Worm (Caenorhabditis elegans): Measurements from ENCODE around the gene rrf-3.

DNA sequence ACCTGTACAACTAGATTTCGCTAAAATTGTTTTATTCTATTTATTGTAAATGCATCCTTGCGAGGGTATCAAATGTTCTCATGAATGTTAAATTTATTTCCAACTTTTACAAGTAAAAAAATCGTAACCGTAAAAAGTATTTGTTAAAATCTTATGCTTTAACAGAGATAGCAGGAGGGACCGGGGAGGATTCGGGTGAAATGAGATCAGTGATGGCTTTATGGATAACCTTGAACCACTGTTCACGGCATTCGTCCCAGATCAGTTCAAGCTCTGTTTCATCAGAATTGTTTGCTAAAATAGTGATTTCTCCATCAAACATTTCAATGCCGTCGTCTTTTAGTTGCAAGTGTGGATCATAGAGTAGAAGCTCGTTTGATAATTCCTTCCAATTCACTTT, 21.1 kb upstream of the rrf-3 start:
- TF ChIP-seq grh-1 (GFP tag; IDR thresholded peaks at IDR 0.05) = no peak
- no peak for TF ChIP-seq nhr-12 (tag; optimal IDR thresholded peaks at IDR 0.05)
- no peak for TF ChIP-seq aha-1 (tag; optimal IDR thresholded peaks at IDR 0.05)
- no peak for TF ChIP-seq fkh-10 (GFP tag; optimal IDR thresholded peaks at IDR 0.05)
- no peak for TF ChIP-seq elt-3 (tag; optimal IDR thresholded peaks at IDR 0.05)
- TF ChIP-seq pqm-1 (tag; optimal IDR thresholded peaks at IDR 0.05) = no peak
- TF ChIP-seq snpc-4 (tag; optimal IDR thresholded peaks at IDR 0.05) = no peak
- no peak for TF ChIP-seq ceh-82 (tag; optimal IDR thresholded peaks at IDR 0.05)
- TF ChIP-seq unc-86 (tag; optimal IDR thresholded peaks at IDR 0.05) = no peak
- no peak for TF ChIP-seq nhr-76 (tag; optimal IDR thresholded peaks at IDR 0.05)
- TF ChIP-seq zip-4 (GFP tag; optimal IDR thresholded peaks at IDR 0.05) = no peak
- no peak for TF ChIP-seq egl-27 (tag; optimal IDR thresholded peaks at IDR 0.05)
